Fruit fly (Drosophila melanogaster): ENCODE measurements around the gene Hsp83.

The Hsp83 gene

DNA sequence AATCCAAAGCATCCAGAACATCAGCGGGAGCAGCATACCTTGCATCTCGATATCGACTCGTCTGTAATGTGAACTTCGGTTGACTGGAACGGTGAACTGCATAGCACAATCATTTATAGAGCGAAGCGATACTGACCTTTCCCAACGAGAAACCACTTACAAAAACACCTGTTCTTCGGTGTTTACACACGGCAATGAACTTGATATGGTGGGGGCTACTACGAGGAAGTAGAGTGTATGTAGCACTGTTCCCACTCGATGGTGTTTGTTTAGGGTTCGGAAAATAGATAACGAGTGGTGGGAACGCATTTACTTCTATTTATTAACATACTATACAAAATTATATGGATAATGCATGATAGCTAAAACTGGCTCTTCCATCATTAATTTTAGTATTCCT, 16.1 kb downstream of the Hsp83 start, which contains the start of the genes CG32269 and CG32270:
Gene CG32269, minus strand, starts transcription at position 91 of the 400 bp plus-strand sequence.
Gene CG32270, minus strand, starts transcription at position 91 of the 400 bp plus-strand sequence.
- TF ChIP-seq Dfd (GFP tag; optimal IDR thresholded peaks at IDR 0.05) (no peak), Hr83 (GFP tag; optimal IDR thresholded peaks at IDR 0.05; ENCODE audit: poor library complexity, severe bottlenecking) (peak; percentile 92), HLH106 (tag; optimal IDR thresholded peaks at IDR 0.05) (no peak), Rel (GFP tag; optimal IDR thresholded peaks at IDR 0.05) (no peak), Rel (tag; optimal IDR thresholded peaks at IDR 0.05) (no peak)

- TF ChIP-seq dsf (GFP tag; optimal IDR thresholded peaks at IDR 0.05; ENCODE audit: borderline replicate concordance): no peak
- peak; percentile 34 for TF ChIP-seq OdsH (GFP tag; optimal IDR thresholded peaks at IDR 0.05)
These were observed 26.1 kb downstream of the Hsp83 start, which contains the start of the genes hob and nSMase for dm6 chr3L:3218859-3219258. Gene hob (minus strand): TSS chr3L:3218920. Gene nSMase (plus strand): TSS chr3L:3219156.

DNA sequence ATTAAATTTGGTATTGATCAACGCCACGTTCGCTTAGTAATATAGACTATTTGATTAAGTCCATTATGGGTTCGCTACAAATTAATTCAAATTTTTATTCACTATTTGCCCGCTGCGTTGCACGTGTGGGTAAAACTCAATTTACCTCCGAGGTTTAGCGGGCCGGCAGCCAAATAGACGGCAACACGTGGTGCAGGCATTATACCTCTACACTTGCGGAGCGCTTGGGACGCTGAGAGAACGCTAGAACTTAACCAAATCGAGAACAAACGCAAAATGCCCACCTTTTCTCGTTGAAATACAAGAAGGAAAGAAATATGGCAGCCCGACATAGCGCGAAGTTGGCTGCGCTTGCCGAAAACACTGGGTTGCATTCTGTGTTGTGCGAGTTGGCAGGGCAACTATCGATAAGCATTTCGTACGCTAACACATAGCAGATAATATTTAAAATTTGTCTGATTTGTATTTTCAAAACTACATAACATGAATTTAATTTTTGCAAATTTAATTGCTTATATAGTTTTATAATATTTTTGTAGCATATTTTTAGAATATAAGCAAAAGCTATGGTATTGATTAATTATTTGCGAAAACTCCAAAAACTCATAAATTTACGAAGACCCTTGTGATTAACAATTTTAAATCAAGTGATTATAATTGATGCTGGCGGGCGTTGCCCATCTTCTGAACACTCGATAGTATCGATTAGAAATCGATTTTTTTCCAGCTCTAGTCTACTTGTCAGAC, 30.0 kb downstream of the Hsp83 start, which contains the start of the genes RpL28 and eIF1:
Gene RpL28, minus strand, starts transcription at position 318 of the 747 bp plus-strand sequence.
Gene eIF1, plus strand, starts transcription at position 699 of the 747 bp plus-strand sequence.
- peak; percentile 45 for TF ChIP-seq woc (GFP tag; optimal IDR thresholded peaks at IDR 0.05)
- no peak for TF ChIP-seq usp (GFP tag; optimal IDR thresholded peaks at IDR 0.05)
- no peak for TF ChIP-seq sage (GFP tag; optimal IDR thresholded peaks at IDR 0.05)
- TF ChIP-seq Mio (GFP tag; optimal IDR thresholded peaks at IDR 0.05): peak; percentile 85
- peak; percentile 91 for TF ChIP-seq Sp1 (GFP tag; optimal IDR thresholded peaks at IDR 0.05)
- TF ChIP-seq br (GFP tag; optimal IDR thresholded peaks at IDR 0.05): peak; percentile 66
- no peak for TF ChIP-seq jim (GFP tag; optimal IDR thresholded peaks at IDR 0.05)
- peak; percentile 55 for TF ChIP-seq fru (GFP tag; optimal IDR thresholded peaks at IDR 0.05)
- peak; percentile 65 for TF ChIP-seq Myc (optimal IDR thresholded peaks at IDR 0.05)
- TF ChIP-seq lola (GFP tag; optimal IDR thresholded peaks at IDR 0.05): no peak
- no peak for TF ChIP-seq brk (GFP tag; optimal IDR thresholded peaks at IDR 0.05)
- TF ChIP-seq ey (GFP tag; optimal IDR thresholded peaks at IDR 0.05): peak; percentile 66
- TF ChIP-seq Rel (GFP tag; optimal IDR thresholded peaks at IDR 0.05): no peak
- peak; percentile 59 for TF ChIP-seq Rel (tag; optimal IDR thresholded peaks at IDR 0.05)
- TF ChIP-seq Dfd (GFP tag; optimal IDR thresholded peaks at IDR 0.05): no peak
- peak; percentile 82 for TF ChIP-seq Hnf4 (GFP tag; optimal IDR thresholded peaks at IDR 0.05)
- TF ChIP-seq dsf (GFP tag; optimal IDR thresholded peaks at IDR 0.05; ENCODE audit: borderline replicate concordance): peak; percentile 83
- no peak for TF ChIP-seq dl (GFP tag; optimal IDR thresholded peaks at IDR 0.05; ENCODE audit: insufficient read depth in 1 of 2, partially characterized antibody in 2 of 2)
- peak; percentile 75 for TF ChIP-seq psq (GFP tag; optimal IDR thresholded peaks at IDR 0.05)
- TF ChIP-seq pan (optimal IDR thresholded peaks at IDR 0.05): no peak
- peak; percentile 84 for TF ChIP-seq OdsH (GFP tag; optimal IDR thresholded peaks at IDR 0.05)
- TF ChIP-seq Jra (GFP tag; optimal IDR thresholded peaks at IDR 0.05): peak; percentile 84
- TF ChIP-seq N (GFP tag; optimal IDR thresholded peaks at IDR 0.05): no peak
- TF ChIP-seq rgr (GFP tag; optimal IDR thresholded peaks at IDR 0.05): peak; percentile 96
- no peak for TF ChIP-seq GATAd (GFP tag; optimal IDR thresholded peaks at IDR 0.05)
- TF ChIP-seq dmrt93B (GFP tag; optimal IDR thresholded peaks at IDR 0.05): peak; percentile 96
- TF ChIP-seq foxo (GFP tag; optimal IDR thresholded peaks at IDR 0.05): peak in 1 of 2 experiments; percentile 90
- TF ChIP-seq CG32264 (GFP tag; optimal IDR thresholded peaks at IDR 0.05): peak; percentile 65
- peak; percentile 14 for TF ChIP-seq Dif (GFP tag; optimal IDR thresholded peaks at IDR 0.05; ENCODE audit: partially characterized antibody)
- TF ChIP-seq CrebA (GFP tag; optimal IDR thresholded peaks at IDR 0.05; ENCODE audit: borderline replicate concordance): no peak
- no peak for TF ChIP-seq tai (GFP tag; optimal IDR thresholded peaks at IDR 0.05)
- TF ChIP-seq HLH106 (tag; optimal IDR thresholded peaks at IDR 0.05): peak; percentile 86
- TF ChIP-seq Vsx2 (GFP tag; optimal IDR thresholded peaks at IDR 0.05; ENCODE audit: partially characterized antibody): no peak
- TF ChIP-seq Hr78 (GFP tag; optimal IDR thresholded peaks at IDR 0.05): no peak
- TF ChIP-seq Hr83 (GFP tag; optimal IDR thresholded peaks at IDR 0.05; ENCODE audit: poor library complexity, severe bottlenecking): peak; percentile 99
- TF ChIP-seq CG9705 (GFP tag; optimal IDR thresholded peaks at IDR 0.05): peak; percentile 92
- no peak for TF ChIP-seq Abd-B (GFP tag; optimal IDR thresholded peaks at IDR 0.05)
- TF ChIP-seq h (GFP tag; optimal IDR thresholded peaks at IDR 0.05): peak; percentile 89
- TF ChIP-seq sv (GFP tag; optimal IDR thresholded peaks at IDR 0.05): peak; percentile 92
